Worm (Caenorhabditis elegans) whole organism, late embryonic: ENCODE data around the gene nlp-25.

Source experiments
- F13H6.1 ChIP-seq: sonication (generic microtip); optimal IDR thresholded peaks from 2 replicates; lab custom pipeline; 2016; ENCODE audit warnings: missing genetic modification characterization, missing compliant biosample characterization
- Y22D7AL.16 ChIP-seq: sonication (generic microtip); optimal IDR thresholded peaks from 2 replicates; lab custom pipeline; 2016; ENCODE audit warnings: missing genetic modification characterization, missing compliant biosample characterization
- ceh-2 ChIP-seq: sonication (generic microtip); optimal IDR thresholded peaks from 2 replicates; lab custom pipeline; 2016; ENCODE audit warnings: missing genotype, missing genetic modification characterization, missing compliant biosample characterization
- ceh-30 ChIP-seq: fragments of 150-350 bp; optimal IDR thresholded peaks from 2 replicates; lab custom pipeline; 2014; ENCODE audit warnings: missing biosample characterization, missing genetic modification characterization
- ceh-34 ChIP-seq: sonication (generic microtip); optimal IDR thresholded peaks from 2 replicates; lab custom pipeline; 2016; ENCODE audit warnings: mild to moderate bottlenecking, missing genetic modification characterization, missing compliant biosample characterization
- ceh-6 ChIP-seq: fragments of 200-800 bp; sonication (Bioruptor generic); optimal IDR thresholded peaks from 2 replicates; lab custom pipeline; 2018; ENCODE audit warnings: mild to moderate bottlenecking, missing genetic modification characterization, missing compliant biosample characterization
- che-1 ChIP-seq: sonication (generic microtip); optimal IDR thresholded peaks from 2 replicates; lab custom pipeline; 2016; ENCODE audit warnings: mild to moderate bottlenecking, missing genetic modification characterization, missing compliant biosample characterization
- ets-4 ChIP-seq: sonication (generic microtip); optimal IDR thresholded peaks from 2 replicates; lab custom pipeline; 2016; ENCODE audit warnings: missing genetic modification characterization, missing compliant biosample characterization
- lin-11 ChIP-seq: fragments of 200-800 bp; sonication (Bioruptor generic); optimal IDR thresholded peaks from 2 replicates; lab custom pipeline; 2018; ENCODE audit warnings: mild to moderate bottlenecking, missing genetic modification characterization, missing compliant biosample characterization
- madf-2 ChIP-seq: sonication (generic microtip); optimal IDR thresholded peaks from 2 replicates; lab custom pipeline; 2017; ENCODE audit warnings: missing genetic modification characterization, missing compliant biosample characterization
- pax-1 ChIP-seq: fragments of 150-350 bp; optimal IDR thresholded peaks from 2 replicates; lab custom pipeline; 2014; ENCODE audit warnings: missing biosample characterization, missing genetic modification characterization
- tbx-7 ChIP-seq: sonication (generic microtip); optimal IDR thresholded peaks from 2 replicates; lab custom pipeline; 2016; ENCODE audit warnings: missing genotype, missing genetic modification characterization, missing compliant biosample characterization
- unc-86 ChIP-seq: sonication (generic microtip); optimal IDR thresholded peaks from 2 replicates; lab custom pipeline; 2016; ENCODE audit warnings: missing genetic modification characterization, missing compliant biosample characterization

Gene nlp-25

ce11 chrV:19645572-19646155, 39.7 kb downstream of the nlp-25 start, which contains the start of gene Y43F8C.9:
Gene Y43F8C.9 (plus strand): TSS chrV:19646105.
- TF ChIP-seq madf-2, result no peak
- no peak for TF ChIP-seq pax-1
- TF ChIP-seq che-1 (tag; lab: Kevin White, UChicago), result no peak
- TF ChIP-seq F13H6.1 (tag; lab: Kevin White, UChicago), result no peak
- TF ChIP-seq Y22D7AL.16, result no peak
- TF ChIP-seq tbx-7 (tag; lab: Kevin White, UChicago), result no peak
- no peak for TF ChIP-seq ets-4
- TF ChIP-seq, all 69 proteins: peak for 0

- TF ChIP-seq unc-86 (tag; lab: Kevin White, UChicago), result no peak
- no peak for TF ChIP-seq ceh-6 (GFP tag; lab: Kevin White, UChicago)
- TF ChIP-seq ceh-2 (tag; lab: Kevin White, UChicago), result no peak
- no peak for TF ChIP-seq ceh-30
- no peak for TF ChIP-seq lin-11
- no peak for TF ChIP-seq ceh-34 (tag; lab: Kevin White, UChicago)
Measured at ce11 chrV:19655151-19655550, 49.2 kb downstream of the nlp-25 start, which contains the start of gene dmd-3. Gene dmd-3 (minus strand): TSS chrV:19655251.
